Worm (Caenorhabditis elegans): Measurements from ENCODE around the gene arrd-28.

The arrd-28 gene

ce11 chrX:10205321-10205720 lies 21.5 kb downstream of the arrd-28 start, which contains the start of gene sex-1:
Gene sex-1, minus strand, starts transcription at chrX:10205421.
- TF ChIP-seq elt-1 (tag; optimal IDR thresholded peaks at IDR 0.05; ENCODE audit: borderline replicate concordance, insufficient read depth) (peak; percentile 11), lsy-2 (tag; optimal IDR thresholded peaks at IDR 0.05) (no peak)

ce11 chrX:10206008-10206407 lies 22.2 kb downstream of the arrd-28 start:
- no peak for TF ChIP-seq ceh-83 (GFP tag; optimal IDR thresholded peaks at IDR 0.05)
- no peak for TF ChIP-seq unc-120 (tag; optimal IDR thresholded peaks at IDR 0.05; ENCODE audit: poor library complexity, severe bottlenecking)
- peak; percentile 96 for TF ChIP-seq zip-8 (tag; optimal IDR thresholded peaks at IDR 0.05)
- TF ChIP-seq ceh-39 (tag; optimal IDR thresholded peaks at IDR 0.05): no peak
- peak; percentile 71 for TF ChIP-seq nhr-2 (tag; optimal IDR thresholded peaks at IDR 0.05)
- no peak for TF ChIP-seq lin-32 (GFP tag; optimal IDR thresholded peaks at IDR 0.05)

ce11 chrX:10208481-10208880 lies 24.7 kb downstream of the arrd-28 start:
- TF ChIP-seq nhr-237 (tag; optimal IDR thresholded peaks at IDR 0.05) (no peak), ceh-39 (tag; optimal IDR thresholded peaks at IDR 0.05) (no peak), drap-1 (GFP tag; optimal IDR thresholded peaks at IDR 0.05) (no peak), unc-62 (GFP tag; optimal IDR thresholded peaks at IDR 0.05) (no peak), mls-2 (tag; optimal IDR thresholded peaks at IDR 0.05) (no peak), ham-2 (GFP tag; optimal IDR thresholded peaks at IDR 0.05) (no peak), sem-2 (GFP tag; optimal IDR thresholded peaks at IDR 0.05) (no peak), bed-3 (GFP tag; optimal IDR thresholded peaks at IDR 0.05) (no peak), blmp-1 (tag; optimal IDR thresholded peaks at IDR 0.05) (no peak), snpc-4 (tag; optimal IDR thresholded peaks at IDR 0.05) (no peak), nhr-12 (tag; optimal IDR thresholded peaks at IDR 0.05) (no peak)

ce11 chrX:10212469-10212868 lies 28.7 kb downstream of the arrd-28 start, which contains the start of gene F44A6.3:
Gene F44A6.3, plus strand, starts transcription at chrX:10212769.
- no peak for TF ChIP-seq ces-1 (GFP tag; optimal IDR thresholded peaks at IDR 0.05)
- no peak for TF ChIP-seq snpc-4 (tag; optimal IDR thresholded peaks at IDR 0.05)
- no peak for TF ChIP-seq nhr-12 (tag; optimal IDR thresholded peaks at IDR 0.05)
- no peak for TF ChIP-seq bed-3 (GFP tag; optimal IDR thresholded peaks at IDR 0.05)
- TF ChIP-seq hlh-1 (tag; optimal IDR thresholded peaks at IDR 0.05): no peak
- TF ChIP-seq nhr-2 (tag; optimal IDR thresholded peaks at IDR 0.05): no peak
- no peak for TF ChIP-seq mab-5 (tag; optimal IDR thresholded peaks at IDR 0.05)
- no peak for TF ChIP-seq sptf-1 (tag; optimal IDR thresholded peaks at IDR 0.05)
- TF ChIP-seq mls-2 (tag; optimal IDR thresholded peaks at IDR 0.05): no peak
- no peak for TF ChIP-seq lin-13 (tag; optimal IDR thresholded peaks at IDR 0.05)
- no peak for TF ChIP-seq elt-3 (tag; optimal IDR thresholded peaks at IDR 0.05)
- no peak for TF ChIP-seq mep-1 (tag; optimal IDR thresholded peaks at IDR 0.05)
- no peak for TF ChIP-seq blmp-1 (tag; optimal IDR thresholded peaks at IDR 0.05)
- no peak for TF ChIP-seq flh-1 (GFP tag; optimal IDR thresholded peaks at IDR 0.05)
- TF ChIP-seq lin-32 (GFP tag; optimal IDR thresholded peaks at IDR 0.05): no peak

- TF ChIP-seq unc-120 (tag; optimal IDR thresholded peaks at IDR 0.05; ENCODE audit: poor library complexity, severe bottlenecking) (no peak), ces-1 (GFP tag; optimal IDR thresholded peaks at IDR 0.05) (peak; percentile 23), drap-1 (GFP tag; optimal IDR thresholded peaks at IDR 0.05) (no peak), ceh-83 (GFP tag; optimal IDR thresholded peaks at IDR 0.05) (no peak), nhr-2 (tag; optimal IDR thresholded peaks at IDR 0.05) (no peak), zip-8 (tag; optimal IDR thresholded peaks at IDR 0.05) (no peak)
Measured at ce11 chrX:10215429-10215828, 31.6 kb downstream of the arrd-28 start, which contains the start of gene F44A6.4. Gene F44A6.4, minus strand, starts transcription at chrX:10215495.

ce11 chrX:10216344-10216743 lies 32.5 kb downstream of the arrd-28 start:
- no peak for TF ChIP-seq M03D4.4 (tag; optimal IDR thresholded peaks at IDR 0.05)
- TF ChIP-seq nhr-237 (tag; optimal IDR thresholded peaks at IDR 0.05): no peak
- TF ChIP-seq ztf-11 (tag; optimal IDR thresholded peaks at IDR 0.05): no peak
- TF ChIP-seq sptf-1 (tag; optimal IDR thresholded peaks at IDR 0.05): no peak
- TF ChIP-seq flh-1 (GFP tag; optimal IDR thresholded peaks at IDR 0.05): no peak
- no peak for TF ChIP-seq drap-1 (GFP tag; optimal IDR thresholded peaks at IDR 0.05)
- no peak for TF ChIP-seq sem-2 (GFP tag; optimal IDR thresholded peaks at IDR 0.05)

ce11 chrX:10216857-10217256 lies 33.1 kb downstream of the arrd-28 start:
- no peak for TF ChIP-seq nhr-2 (tag; optimal IDR thresholded peaks at IDR 0.05)
- TF ChIP-seq zip-8 (tag; optimal IDR thresholded peaks at IDR 0.05): peak; percentile 30
- no peak for TF ChIP-seq bed-3 (GFP tag; optimal IDR thresholded peaks at IDR 0.05)

All from whole organism, mixed stage, embryonic.